Worm (Caenorhabditis elegans): ENCODE results near the gene C56G2.22.

The C56G2.22 gene

DNA sequence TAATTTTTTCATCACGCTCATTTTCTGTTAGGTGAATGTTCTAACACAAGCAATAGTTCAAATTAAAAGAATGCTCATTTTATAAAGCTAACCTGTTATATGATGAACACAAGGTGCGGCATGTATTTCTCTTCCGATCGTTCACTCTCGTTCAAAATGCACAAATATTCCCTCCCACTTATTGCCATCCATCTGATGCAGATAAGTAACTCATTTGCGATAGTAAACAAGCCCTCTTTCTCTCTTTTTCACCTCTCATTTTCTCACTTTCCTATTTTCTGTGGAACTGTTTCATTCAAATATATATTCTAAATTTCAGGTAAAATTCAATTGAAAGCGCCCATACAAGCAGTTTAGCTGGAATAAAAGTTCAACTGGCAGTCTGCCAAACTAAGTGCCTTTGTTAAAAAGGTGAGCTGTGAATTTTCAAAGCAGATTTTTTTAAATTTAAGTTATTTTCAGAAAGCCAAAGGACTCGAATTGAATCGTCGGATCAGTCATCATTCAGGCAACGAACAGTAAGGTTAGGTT lies at the start of gene C56G2.22, which contains the start of gene trmt-10C.2:
Gene C56G2.22, plus strand, starts transcription at position 481 of the 531 bp plus-strand sequence.
Gene trmt-10C.2, plus strand, starts transcription at position 314 of the 531 bp plus-strand sequence.
- TF ChIP-seq unc-62 (GFP tag; optimal IDR thresholded peaks at IDR 0.05): no peak

DNA sequence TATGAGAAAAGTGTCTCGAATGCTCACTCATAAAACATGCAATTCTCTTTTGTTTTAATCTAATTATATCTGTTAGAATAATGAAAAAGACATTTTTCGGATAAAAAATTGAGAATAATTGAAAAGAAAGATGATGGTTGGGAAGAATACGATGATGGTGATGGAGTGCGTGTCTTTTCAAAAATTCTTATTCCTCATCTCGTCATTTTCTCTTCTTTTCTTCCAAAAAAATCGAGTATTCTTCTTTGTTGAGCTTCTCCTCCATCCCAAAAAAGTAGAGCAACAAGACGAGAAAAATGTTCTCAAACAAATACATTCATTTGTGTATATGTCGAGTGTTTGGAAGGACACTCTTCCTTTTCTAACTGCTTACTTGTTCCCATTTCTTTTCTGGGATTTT lies 48.6 kb upstream of the C56G2.22 start:
- TF ChIP-seq unc-62 (GFP tag; optimal IDR thresholded peaks at IDR 0.05): no peak

DNA sequence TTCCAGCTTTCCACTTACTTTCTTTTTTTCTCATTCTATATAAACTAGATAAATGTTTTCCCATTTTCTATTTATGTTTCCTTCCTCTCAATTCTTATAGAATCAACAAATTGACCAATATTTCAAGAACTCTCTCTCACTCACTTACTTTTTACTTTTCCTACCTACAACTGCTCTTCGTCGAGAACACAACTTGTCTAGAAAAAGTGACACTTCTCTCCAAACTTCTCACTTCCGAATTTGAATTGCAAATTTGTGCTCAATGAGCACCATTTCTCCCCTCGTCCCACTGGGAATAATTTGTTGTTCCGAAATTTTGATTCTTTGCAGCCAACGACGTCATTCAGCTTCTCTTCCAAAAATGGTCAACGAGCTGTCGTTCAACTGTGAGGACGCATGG lies 48.1 kb upstream of the C56G2.22 start, which contains the start of gene F47D12.3:
Gene F47D12.3, plus strand, starts transcription at position 331 of the 400 bp plus-strand sequence.
- no peak for TF ChIP-seq unc-62 (GFP tag; optimal IDR thresholded peaks at IDR 0.05)

DNA sequence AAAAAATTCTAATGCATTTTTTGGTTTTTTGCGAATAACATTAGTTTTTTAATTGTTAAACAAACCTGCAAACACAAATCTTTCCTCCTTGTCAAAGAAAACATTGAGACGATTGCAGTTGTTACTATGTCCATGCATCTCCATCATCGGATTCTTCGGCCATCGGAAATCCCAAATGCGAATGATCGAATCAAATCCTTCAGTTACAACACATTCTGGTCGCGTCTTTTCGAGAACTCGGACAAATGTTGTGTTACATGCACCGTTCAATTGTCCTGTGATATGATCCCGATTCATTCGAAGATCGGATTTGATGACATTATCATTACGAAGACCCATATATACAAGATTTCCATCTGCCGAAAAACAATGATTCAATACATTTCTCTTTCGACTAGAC lies 46.0 kb upstream of the C56G2.22 start:
- no peak for TF ChIP-seq unc-62 (GFP tag; optimal IDR thresholded peaks at IDR 0.05)

DNA sequence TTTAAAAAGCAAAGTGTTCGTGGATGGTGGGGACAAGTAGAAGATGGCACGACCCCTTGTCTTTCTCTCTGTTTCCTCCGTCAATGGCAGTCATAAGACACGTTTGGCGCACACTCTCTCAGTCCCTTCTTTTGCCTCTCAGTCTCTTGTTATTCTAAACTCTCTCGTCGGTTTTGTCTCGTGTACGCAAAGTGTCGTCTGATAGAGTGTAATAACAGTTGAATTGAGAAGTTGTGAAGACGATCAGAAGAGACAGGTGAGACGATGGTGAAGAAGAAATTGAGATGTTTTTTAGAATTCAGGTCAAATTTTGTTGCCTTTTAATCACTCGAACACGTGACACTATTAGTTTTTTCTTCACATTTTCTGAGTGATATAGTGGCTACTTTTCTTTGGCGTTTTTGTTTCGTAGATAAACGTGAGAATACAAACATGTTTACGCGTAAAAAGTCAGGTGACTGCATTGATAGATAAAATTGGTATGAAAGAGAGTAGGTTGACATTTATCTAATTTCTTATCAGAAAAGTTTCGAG lies 43.1 kb upstream of the C56G2.22 start, which contains the start of gene F47D12.9:
Gene F47D12.9, minus strand, starts transcription at position 267 of the 534 bp plus-strand sequence.
- no peak for TF ChIP-seq unc-62 (GFP tag; optimal IDR thresholded peaks at IDR 0.05)

DNA sequence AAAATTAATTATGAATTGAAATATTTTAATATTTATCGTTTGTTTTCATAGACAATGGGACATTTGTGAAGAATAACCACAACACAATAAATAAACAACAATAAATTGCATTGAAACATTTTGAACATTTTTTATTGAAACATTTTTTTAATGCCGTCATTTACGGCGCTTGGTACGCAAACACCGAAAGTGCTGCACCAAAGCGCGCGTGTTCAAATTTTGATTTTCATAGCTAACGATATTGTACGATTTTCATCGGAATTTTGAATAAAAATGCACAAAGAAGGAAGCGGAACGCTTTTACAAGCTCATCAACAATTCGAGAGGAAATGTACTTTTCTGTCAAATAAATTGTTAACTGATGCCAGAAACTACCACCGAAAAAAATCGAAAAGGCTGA lies 42.5 kb upstream of the C56G2.22 start:
- TF ChIP-seq unc-62 (GFP tag; optimal IDR thresholded peaks at IDR 0.05): no peak

DNA sequence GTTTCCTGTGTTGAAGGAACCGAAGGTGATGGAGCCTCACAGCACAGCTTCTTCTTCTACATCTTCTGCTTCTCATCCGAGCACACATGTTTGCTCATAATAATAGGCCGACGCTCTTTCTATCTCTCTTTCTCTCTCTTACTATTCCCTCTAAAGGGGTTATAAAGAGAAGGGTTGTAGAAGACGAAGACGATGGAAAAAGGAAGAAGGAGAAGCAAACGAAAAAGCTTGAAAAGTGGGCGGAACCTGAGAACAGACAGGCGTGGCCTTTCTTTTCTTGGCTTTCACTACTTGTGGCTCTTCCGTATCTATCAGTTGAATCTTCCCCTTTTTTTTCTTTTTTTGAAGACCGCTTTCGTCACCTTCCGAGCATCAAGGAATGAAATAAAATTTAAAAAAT lies 38.4 kb upstream of the C56G2.22 start:
- no peak for TF ChIP-seq unc-62 (GFP tag; optimal IDR thresholded peaks at IDR 0.05)

DNA sequence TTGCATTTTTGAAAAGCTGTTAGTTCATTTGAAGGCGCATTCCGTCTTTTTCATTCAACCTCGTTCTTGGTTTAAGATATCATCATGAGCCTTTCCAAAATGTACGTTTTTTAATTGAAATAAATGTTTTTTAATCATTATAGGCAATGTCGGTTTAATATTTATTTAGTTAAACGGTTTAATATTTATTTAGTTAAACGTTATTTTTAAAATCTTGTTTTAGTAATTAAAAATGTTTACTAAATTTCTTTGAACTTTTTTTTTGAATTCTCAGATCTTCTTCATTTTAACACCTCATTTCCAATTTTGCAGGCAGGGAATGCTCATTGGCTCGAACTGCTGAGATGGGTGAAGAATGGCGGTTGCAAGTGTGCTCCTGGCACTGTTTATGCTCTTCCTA lies 37.2 kb upstream of the C56G2.22 start, which contains the start of gene gar-2:
Gene gar-2, plus strand, starts transcription at position 301 of the 400 bp plus-strand sequence.
- TF ChIP-seq unc-62 (GFP tag; optimal IDR thresholded peaks at IDR 0.05): no peak

DNA sequence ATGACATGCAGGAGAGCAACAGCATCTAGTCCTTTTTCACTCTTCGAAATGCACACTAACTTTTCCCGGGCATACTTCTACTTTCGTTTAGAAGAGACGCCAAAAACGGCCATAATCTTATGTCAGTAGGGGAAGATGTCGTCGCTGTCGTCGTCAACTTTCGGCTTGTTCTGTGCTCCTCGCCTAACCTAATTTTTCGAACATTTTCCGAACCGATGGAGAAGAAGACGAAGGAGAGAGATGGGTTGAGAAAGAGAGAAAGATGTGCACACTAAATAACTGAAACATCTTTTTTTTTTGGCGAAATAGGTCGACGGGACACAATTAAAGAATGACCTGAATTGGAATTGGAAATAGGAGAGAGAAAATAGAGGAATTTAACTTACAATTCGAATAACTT lies 35.9 kb upstream of the C56G2.22 start:
- no peak for TF ChIP-seq unc-62 (GFP tag; optimal IDR thresholded peaks at IDR 0.05)

DNA sequence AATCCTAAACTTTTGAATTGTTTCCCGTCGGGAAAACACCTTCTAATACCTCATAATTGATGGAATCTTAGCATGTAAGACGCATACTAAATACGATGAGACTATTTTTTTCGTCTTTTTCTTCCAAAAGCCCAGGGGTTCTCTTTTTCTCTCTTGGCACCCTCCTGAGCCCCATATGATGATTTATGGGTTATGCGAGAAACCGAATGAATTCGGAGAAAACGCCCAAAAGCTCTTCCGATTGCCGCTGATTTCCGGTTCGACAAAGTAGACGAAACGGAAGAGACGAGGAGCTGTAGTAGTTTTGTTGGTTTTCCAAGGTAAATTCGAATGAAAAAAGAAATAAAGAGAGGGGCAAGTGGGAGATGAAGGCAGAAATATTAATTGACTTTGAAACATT lies 34.8 kb upstream of the C56G2.22 start:
- TF ChIP-seq unc-62 (GFP tag; optimal IDR thresholded peaks at IDR 0.05): no peak

DNA sequence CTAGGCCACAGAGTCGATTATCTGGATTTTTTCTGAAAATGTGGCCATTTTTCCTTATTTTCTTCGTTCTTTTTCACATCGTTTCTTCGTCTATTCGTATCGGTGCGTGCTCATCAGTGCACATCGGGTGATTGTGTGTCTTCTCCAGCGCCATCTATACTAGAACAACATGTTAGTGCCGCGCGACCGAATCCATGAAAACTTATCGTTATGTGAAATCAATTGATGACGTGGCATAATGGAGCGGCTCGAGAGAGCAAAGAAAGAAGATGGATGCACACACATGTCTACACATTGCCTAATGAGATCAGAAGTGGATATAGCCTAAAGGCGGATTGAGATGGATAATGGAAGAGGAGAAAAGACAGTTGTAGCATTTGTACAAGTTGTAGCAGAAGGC lies 34.0 kb upstream of the C56G2.22 start:
- no peak for TF ChIP-seq unc-62 (GFP tag; optimal IDR thresholded peaks at IDR 0.05)

DNA sequence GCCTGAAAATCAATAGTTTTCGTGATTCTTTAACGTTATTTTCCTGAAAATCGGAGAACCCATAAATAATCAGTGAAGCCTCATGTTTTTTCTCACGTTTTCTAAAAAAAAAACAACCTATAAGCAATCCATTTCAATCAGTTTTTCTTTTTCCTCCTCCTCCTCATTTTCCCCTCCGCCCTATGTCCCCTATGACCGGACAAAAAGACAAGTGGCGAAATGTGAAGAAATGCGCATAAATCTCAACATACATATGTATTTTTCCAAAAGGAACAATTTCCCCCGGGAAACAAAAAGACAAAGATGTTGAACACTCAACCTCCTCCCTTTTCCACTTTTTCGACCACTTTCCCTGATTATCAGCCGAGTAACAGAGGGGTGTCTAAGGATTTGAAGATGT lies 30.7 kb upstream of the C56G2.22 start:
- no peak for TF ChIP-seq unc-62 (GFP tag; optimal IDR thresholded peaks at IDR 0.05)

DNA sequence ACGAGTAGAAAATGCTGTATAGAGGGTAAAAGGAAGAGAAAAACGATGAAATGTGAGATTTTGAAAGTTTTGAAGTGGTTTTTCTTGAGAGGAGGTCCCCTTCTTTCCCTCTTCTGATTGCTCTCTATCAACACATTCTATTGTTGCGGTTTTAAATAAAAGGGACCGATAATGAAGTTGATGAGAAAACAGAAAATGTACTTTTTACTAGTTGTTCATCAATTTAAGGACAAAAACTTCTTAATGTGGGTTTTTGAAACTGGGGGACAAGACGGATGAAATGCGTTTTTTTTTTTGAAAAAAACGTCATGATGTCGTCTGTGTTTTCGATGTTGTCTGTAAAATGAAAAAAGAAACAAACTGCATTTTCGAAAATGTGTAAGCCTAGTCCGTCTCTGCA lies 29.5 kb upstream of the C56G2.22 start:
- TF ChIP-seq unc-62 (GFP tag; optimal IDR thresholded peaks at IDR 0.05): no peak

DNA sequence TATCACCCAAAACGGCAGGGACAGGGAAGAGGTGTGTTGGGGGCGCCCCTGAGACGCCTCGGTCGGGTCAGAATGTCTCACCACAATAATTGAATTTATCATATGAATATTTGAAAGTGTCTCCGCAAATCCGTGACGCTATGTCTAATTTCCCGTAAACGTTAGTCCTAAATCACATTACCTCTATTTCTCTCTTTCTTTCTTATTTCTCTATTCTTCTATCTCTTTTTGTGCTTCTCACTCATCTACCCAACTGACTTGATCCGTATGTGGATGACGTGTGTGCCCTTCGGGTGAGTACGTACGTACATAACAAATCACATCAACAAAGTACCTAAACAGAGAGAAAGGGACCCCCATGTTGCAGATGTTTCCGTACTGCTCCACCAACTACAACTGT lies 28.9 kb upstream of the C56G2.22 start:
- TF ChIP-seq unc-62 (GFP tag; optimal IDR thresholded peaks at IDR 0.05): no peak

DNA sequence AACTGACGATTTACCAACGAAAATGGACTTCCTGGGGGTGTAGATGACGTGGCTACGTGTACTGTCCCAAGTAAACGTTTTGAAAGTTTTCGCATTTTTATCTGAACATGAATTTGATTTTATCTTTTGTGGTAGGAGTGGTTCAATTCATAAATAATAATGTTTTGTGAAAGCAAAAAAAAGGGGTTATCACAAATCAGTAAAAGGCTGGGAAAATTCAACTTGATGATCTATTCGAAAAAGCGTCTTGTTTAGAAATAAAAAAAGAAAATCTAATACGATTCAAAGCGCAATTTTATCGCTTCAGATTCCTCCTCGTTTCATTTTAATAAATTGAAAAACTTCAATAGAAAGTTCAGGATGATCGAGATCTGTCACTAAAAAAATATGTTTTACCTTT lies 22.1 kb upstream of the C56G2.22 start, which contains the start of gene C56G2.5:
Gene C56G2.5, minus strand, starts transcription at position 101 of the 400 bp plus-strand sequence.
- TF ChIP-seq unc-62 (GFP tag; optimal IDR thresholded peaks at IDR 0.05): no peak

DNA sequence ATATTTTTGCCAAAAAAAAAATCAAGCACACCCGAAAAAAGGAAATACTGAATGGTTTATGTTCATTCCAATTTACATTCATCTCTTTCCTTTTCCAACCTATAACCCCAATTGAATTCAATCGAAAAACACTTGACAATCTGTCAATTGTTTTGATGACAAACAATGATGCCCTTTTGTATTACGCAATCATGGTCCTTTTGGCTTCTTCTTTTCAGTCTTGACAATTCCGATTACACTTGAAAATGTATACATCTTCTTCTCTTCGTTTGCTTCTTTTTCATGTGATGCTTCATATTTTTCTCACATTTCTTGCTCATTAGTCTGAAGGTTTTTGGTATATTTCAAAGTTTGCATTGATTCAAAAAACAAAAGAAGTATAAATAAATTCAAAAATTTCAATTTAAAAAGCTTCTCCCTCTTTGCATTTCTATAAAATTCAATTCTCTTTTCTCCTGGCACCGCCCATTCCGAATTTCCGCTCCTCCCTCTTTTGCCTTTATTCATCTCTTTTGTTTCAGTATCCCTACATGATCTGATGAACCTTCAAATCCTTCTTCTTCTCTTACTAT lies 15.0 kb upstream of the C56G2.22 start, which contains the start of gene C56G2.4:
Gene C56G2.4, plus strand, starts transcription at position 522 of the 572 bp plus-strand sequence.
- TF ChIP-seq unc-62 (GFP tag; optimal IDR thresholded peaks at IDR 0.05): no peak

DNA sequence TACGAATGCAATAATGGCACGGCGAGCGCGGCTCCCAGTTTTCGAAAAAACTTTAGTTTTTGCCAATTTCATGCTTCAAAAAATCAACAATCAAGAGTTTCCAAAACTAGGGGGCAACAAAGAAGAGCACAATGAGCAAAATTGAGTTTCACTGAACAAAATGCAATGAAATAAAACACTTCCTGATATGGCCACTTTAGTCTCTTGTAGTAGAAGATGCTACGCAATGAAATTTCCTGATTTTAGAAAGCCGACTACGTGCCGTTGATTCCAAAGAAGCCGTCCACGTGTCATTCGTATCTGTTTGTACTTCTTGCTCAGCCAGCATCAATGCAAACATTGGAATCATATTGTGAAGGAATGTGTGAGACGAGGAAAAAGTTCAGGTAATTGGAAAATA lies 11.9 kb upstream of the C56G2.22 start:
- no peak for TF ChIP-seq unc-62 (GFP tag; optimal IDR thresholded peaks at IDR 0.05)
